Worm (Caenorhabditis elegans) whole organism, L1 larva: ENCODE data around the gene eat-6.

ENCODE experiments used
- C34B4.2 ChIP-seq: sonication (generic microtip); optimal IDR thresholded peaks from 2 replicates; lab custom pipeline; 2017; ENCODE audit warnings: mild to moderate bottlenecking, missing genetic modification characterization, missing compliant biosample characterization
- F16B12.6 ChIP-seq: fragments of 150-350 bp; optimal IDR thresholded peaks from 2 replicates; lab custom pipeline; 2014; ENCODE audit warnings: missing biosample characterization, missing genetic modification characterization
- Y116A8C.19 ChIP-seq: sonication (generic microtip); optimal IDR thresholded peaks from 2 replicates; lab custom pipeline; 2016; ENCODE audit warnings: missing compliant biosample characterization, missing genetic modification characterization, borderline replicate concordance
- aha-1 ChIP-seq: fragments of 150-350 bp; optimal IDR thresholded peaks from 2 replicates; lab custom pipeline; 2014; ENCODE audit warnings: missing biosample characterization, missing genetic modification characterization
- alr-1 ChIP-seq: fragments of 200-800 bp; sonication (Bioruptor generic); optimal IDR thresholded peaks from 2 replicates; lab custom pipeline; 2018; ENCODE audit warnings: borderline replicate concordance, mild to moderate bottlenecking, missing genetic modification characterization, missing compliant biosample characterization
- aly-2 ChIP-seq: fragments of 150-350 bp; optimal IDR thresholded peaks from 2 replicates; lab custom pipeline; 2014; ENCODE audit warnings: missing biosample characterization, missing genetic modification characterization
- ama-1 ChIP-seq: fragments of 150-350 bp; optimal IDR thresholded peaks from 2 replicates; lab custom pipeline; 2014
- blmp-1 ChIP-seq: fragments of 150-350 bp; optimal IDR thresholded peaks from 2 replicates; lab custom pipeline; 2014; ENCODE audit warnings: missing biosample characterization, missing genetic modification characterization
- ceh-63 ChIP-seq: fragments of 200-800 bp; sonication (Bioruptor generic); optimal IDR thresholded peaks from 2 replicates; lab custom pipeline; 2018; ENCODE audit warnings: mild to moderate bottlenecking, missing genetic modification characterization, missing compliant biosample characterization
- ceh-8 ChIP-seq: fragments of 200-800 bp; sonication (Bioruptor generic); optimal IDR thresholded peaks from 2 replicates; lab custom pipeline; 2018; ENCODE audit warnings: mild to moderate bottlenecking, missing genetic modification characterization, moderate library complexity, missing compliant biosample characterization
- ceh-90 ChIP-seq: sonication (generic microtip); optimal IDR thresholded peaks from 2 replicates; lab custom pipeline; 2016; ENCODE audit warnings: missing genetic modification characterization, missing compliant biosample characterization
- ces-1 ChIP-seq: fragments of 150-350 bp; optimal IDR thresholded peaks from 2 replicates; lab custom pipeline; 2014; ENCODE audit warnings: missing biosample characterization, missing genetic modification reagents, missing genetic modification characterization
- dpl-1 ChIP-seq, 3 experiments: fragments of 150-350 bp in 2 of 3; sonication (generic microtip) in 1 of 3; optimal IDR thresholded peaks; 2 replicates each; lab custom pipeline; 2014 to 2017; ENCODE audit warnings: missing biosample characterization in 3 of 3, missing genetic modification characterization in 3 of 3, missing genetic modification reagents in 3 of 3
- dsc-1 ChIP-seq: sonication (generic microtip); optimal IDR thresholded peaks from 2 replicates; lab custom pipeline; 2016; ENCODE audit warnings: mild to moderate bottlenecking, missing genetic modification characterization, missing compliant biosample characterization
- egl-13 ChIP-seq: sonication (generic microtip); optimal IDR thresholded peaks from 2 replicates; lab custom pipeline; 2016; ENCODE audit warnings: missing genotype, missing genetic modification reagents, missing genetic modification characterization, missing compliant biosample characterization
- fkh-10 ChIP-seq: sonication (generic microtip); optimal IDR thresholded peaks from 2 replicates; lab custom pipeline; 2017; ENCODE audit warnings: missing biosample characterization, missing genetic modification reagents, missing genetic modification characterization
- fkh-4 ChIP-seq: sonication (generic microtip); optimal IDR thresholded peaks from 2 replicates; lab custom pipeline; 2016; ENCODE audit warnings: missing compliant biosample characterization, missing genetic modification characterization, borderline replicate concordance
- fkh-8 ChIP-seq: sonication (generic microtip); optimal IDR thresholded peaks from 2 replicates; lab custom pipeline; 2016; ENCODE audit warnings: mild to moderate bottlenecking, missing genetic modification characterization, missing compliant biosample characterization
- grh-1 ChIP-seq: fragments of 200-800 bp; sonication (Bioruptor generic); IDR thresholded peaks from 2 replicates; pipeline ENCODE4 v1.3.6; 2022; ENCODE audit warnings: missing genetic modification reagents, missing genetic modification characterization, missing compliant biosample characterization
- hlh-17 ChIP-seq: fragments of 200-800 bp; sonication (Bioruptor generic); optimal IDR thresholded peaks from 2 replicates; lab custom pipeline; 2018; ENCODE audit warnings: missing genetic modification characterization, mild to moderate bottlenecking, missing compliant biosample characterization, moderate library complexity, borderline replicate concordance
- hpl-2 ChIP-seq: fragments of 150-350 bp; optimal IDR thresholded peaks from 2 replicates; lab custom pipeline; 2014; ENCODE audit warnings: missing biosample characterization, missing genetic modification reagents, missing genetic modification characterization
- jun-1 ChIP-seq: fragments of 150-350 bp; optimal IDR thresholded peaks from 2 replicates; lab custom pipeline; 2014; ENCODE audit warnings: missing biosample characterization, missing genetic modification reagents, missing genetic modification characterization
- lin-14 ChIP-seq: fragments of 200-800 bp; sonication (Bioruptor generic); optimal IDR thresholded peaks from 2 replicates; lab custom pipeline; 2018; ENCODE audit warnings: mild to moderate bottlenecking, missing genetic modification characterization, moderate library complexity, missing compliant biosample characterization
- lin-15B ChIP-seq: fragments of 150-350 bp; sonication (generic microtip); optimal IDR thresholded peaks from 3 replicates; lab custom pipeline; 2014; ENCODE audit warnings: missing biosample characterization, missing genetic modification characterization
- lin-39 ChIP-seq: fragments of 150-350 bp; optimal IDR thresholded peaks from 2 replicates; lab custom pipeline; 2014; ENCODE audit warnings: missing biosample characterization, missing genetic modification reagents, missing genetic modification characterization
- lsy-2 ChIP-seq, 2 experiments: fragments of 150-350 bp; optimal IDR thresholded peaks; 2 replicates each; lab custom pipeline; 2014; ENCODE audit warnings: missing biosample characterization in 2 of 2, missing genetic modification characterization in 2 of 2
- mef-2 ChIP-seq: fragments of 150-350 bp; optimal IDR thresholded peaks from 2 replicates; lab custom pipeline; 2014; ENCODE audit warnings: missing biosample characterization, missing genetic modification characterization
- mep-1 ChIP-seq: fragments of 150-350 bp; optimal IDR thresholded peaks from 2 replicates; lab custom pipeline; 2014; ENCODE audit warnings: missing biosample characterization, missing genetic modification characterization
- nhr-11 ChIP-seq: fragments of 150-350 bp; optimal IDR thresholded peaks from 2 replicates; lab custom pipeline; 2014; ENCODE audit warnings: missing biosample characterization, missing genetic modification characterization
- nhr-12 ChIP-seq: sonication (generic microtip); optimal IDR thresholded peaks from 2 replicates; lab custom pipeline; 2017; ENCODE audit warnings: missing biosample characterization, missing genetic modification characterization
- nhr-20 ChIP-seq: sonication (generic microtip); optimal IDR thresholded peaks from 2 replicates; lab custom pipeline; 2016; ENCODE audit warnings: mild to moderate bottlenecking, missing genetic modification characterization, missing compliant biosample characterization
- nhr-47 ChIP-seq: sonication (generic microtip); optimal IDR thresholded peaks from 2 replicates; lab custom pipeline; 2016; ENCODE audit warnings: mild to moderate bottlenecking, missing genetic modification characterization, moderate library complexity, missing compliant biosample characterization
- nhr-76 ChIP-seq: sonication (generic microtip); optimal IDR thresholded peaks from 2 replicates; lab custom pipeline; 2017; ENCODE audit warnings: missing biosample characterization, missing genetic modification characterization
- nhr-77 ChIP-seq: fragments of 150-350 bp; optimal IDR thresholded peaks from 2 replicates; lab custom pipeline; 2014; ENCODE audit warnings: missing biosample characterization, missing genetic modification characterization
- nhr-85 ChIP-seq: sonication (generic microtip); peaks from one replicate; lab custom pipeline; 2016; ENCODE audit warnings: missing genetic modification characterization, inconsistent platforms, missing compliant biosample characterization
- pag-3 ChIP-seq: sonication (generic microtip); optimal IDR thresholded peaks from 2 replicates; lab custom pipeline; 2017; ENCODE audit warnings: missing genetic modification characterization, mild to moderate bottlenecking, missing compliant biosample characterization, antibody characterized with exemption, borderline replicate concordance; ENCODE audit not compliant: insufficient read depth
- snpc-4 ChIP-seq: fragments of 150-350 bp; optimal IDR thresholded peaks from 2 replicates; lab custom pipeline; 2014; ENCODE audit warnings: missing biosample characterization, missing genetic modification characterization
- snu-23 ChIP-seq: sonication (generic microtip); optimal IDR thresholded peaks from 2 replicates; lab custom pipeline; 2016; ENCODE audit warnings: missing genetic modification characterization, missing compliant biosample characterization
- sox-4 ChIP-seq: sonication (generic microtip); optimal IDR thresholded peaks from 2 replicates; lab custom pipeline; 2016; ENCODE audit warnings: missing genetic modification characterization, missing compliant biosample characterization
- sup-37 ChIP-seq: fragments of 200-800 bp; sonication (Bioruptor generic); optimal IDR thresholded peaks from 2 replicates; lab custom pipeline; 2018; ENCODE audit warnings: mild to moderate bottlenecking, missing genetic modification characterization, missing compliant biosample characterization
- tbx-2 ChIP-seq: sonication (generic microtip); optimal IDR thresholded peaks from 2 replicates; lab custom pipeline; 2016; ENCODE audit warnings: missing genetic modification characterization, missing compliant biosample characterization
- tlp-1 ChIP-seq: fragments of 150-350 bp; optimal IDR thresholded peaks from 2 replicates; lab custom pipeline; 2014; ENCODE audit warnings: missing biosample characterization, missing genetic modification characterization
- unc-62 ChIP-seq: fragments of 150-350 bp; optimal IDR thresholded peaks from 2 replicates; lab custom pipeline; 2014; ENCODE audit warnings: missing biosample characterization, missing genetic modification reagents, missing genetic modification characterization
- unc-86 ChIP-seq: sonication (generic microtip); optimal IDR thresholded peaks from 2 replicates; lab custom pipeline; 2016; ENCODE audit warnings: missing genetic modification characterization, missing compliant biosample characterization
- unc-98 ChIP-seq: fragments of 200-800 bp; sonication (Bioruptor generic); IDR thresholded peaks from 2 replicates; pipeline ENCODE4 v1.3.6; 2022; ENCODE audit warnings: missing genetic modification characterization, missing compliant biosample characterization
- vab-15 ChIP-seq: sonication (generic microtip); optimal IDR thresholded peaks from 2 replicates; lab custom pipeline; 2017; ENCODE audit warnings: missing genotype, mild to moderate bottlenecking, missing genetic modification characterization, missing compliant biosample characterization
- xbp-1 ChIP-seq: sonication (generic microtip); optimal IDR thresholded peaks from 2 replicates; lab custom pipeline; 2016; ENCODE audit warnings: missing genetic modification characterization, missing compliant biosample characterization
- zip-4 ChIP-seq: fragments of 200-800 bp; sonication (Bioruptor generic); optimal IDR thresholded peaks from 2 replicates; lab custom pipeline; 2018; ENCODE audit warnings: mild to moderate bottlenecking, missing genetic modification characterization, moderate library complexity, missing compliant biosample characterization
- ztf-4 ChIP-seq: fragments of 150-350 bp; optimal IDR thresholded peaks from 2 replicates; lab custom pipeline; 2014; ENCODE audit warnings: missing biosample characterization, missing genetic modification characterization

eat-6 gene

DNA sequence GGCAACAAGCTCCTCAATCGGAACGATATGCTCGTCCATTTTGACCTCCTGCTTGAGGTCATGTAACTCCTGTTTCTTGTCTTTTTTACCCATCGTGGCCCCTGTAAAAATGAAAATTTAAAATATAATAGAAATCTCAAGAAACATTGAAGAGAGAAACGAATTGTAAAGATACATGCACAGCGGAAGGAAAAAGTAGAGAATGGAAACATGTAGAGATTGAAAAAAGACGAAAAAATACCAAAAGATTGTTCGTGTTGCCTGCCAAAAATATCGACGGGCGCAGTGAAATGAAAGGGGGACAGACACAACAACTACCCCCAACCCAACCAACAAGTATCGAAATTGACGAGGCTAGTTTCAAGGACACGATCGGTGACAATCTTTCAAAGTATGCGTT is at the start of gene eat-6:
TSS of gene eat-6 (minus strand) at position 101 of the 400 bp plus-strand sequence.
- TF ChIP-seq lsy-2 (tag; optimal IDR thresholded peaks at IDR 0.05; lab: Kevin White, UChicago) = no peak
- no peak for TF ChIP-seq snpc-4 (tag; lab: Kevin White, UChicago)
- TF ChIP-seq dsc-1 = no peak
- TF ChIP-seq unc-62 (GFP tag; lab: Kevin White, UChicago) = no peak
- TF ChIP-seq dpl-1 (GFP tag; optimal IDR thresholded peaks at IDR 0.05; lab: Kevin White, UChicago) = peak in 1 of 3 experiments; percentile 15
- no peak for TF ChIP-seq C34B4.2 (tag; lab: Kevin White, UChicago)
- TF ChIP-seq blmp-1 (tag; lab: Kevin White, UChicago) = peak; percentile 45

DNA sequence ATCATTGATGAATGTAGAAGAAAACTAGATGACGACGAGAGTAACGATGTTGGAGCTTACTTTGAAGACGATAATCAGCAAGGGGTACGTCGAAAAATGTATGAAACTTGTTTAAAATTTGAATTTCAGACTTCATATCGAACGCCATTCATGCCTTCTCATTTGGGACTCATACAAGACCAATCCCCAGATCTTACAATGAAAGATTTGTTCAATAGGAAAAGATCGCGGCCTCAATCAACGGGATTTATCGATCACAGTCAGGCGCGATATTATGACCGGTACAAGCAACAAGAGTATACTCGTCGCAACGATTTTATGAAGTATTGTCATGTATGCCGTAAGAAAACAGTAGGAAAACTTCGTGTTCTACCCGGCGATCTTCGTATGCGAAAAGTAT is 47.0 kb upstream of the eat-6 start:
- TF ChIP-seq unc-98 = no peak
- no peak for TF ChIP-seq aly-2 (tag; lab: Kevin White, UChicago)
- no peak for TF ChIP-seq alr-1 (tag; lab: Kevin White, UChicago)
- no peak for TF ChIP-seq tbx-2 (tag; lab: Kevin White, UChicago)
- no peak for TF ChIP-seq F16B12.6 (tag; lab: Kevin White, UChicago)
- no peak for TF ChIP-seq fkh-8 (tag; lab: Kevin White, UChicago)
- no peak for TF ChIP-seq zip-4 (GFP tag; lab: Kevin White, UChicago)
- no peak for TF ChIP-seq mep-1 (tag; lab: Kevin White, UChicago)
- TF ChIP-seq tlp-1 (tag; lab: Kevin White, UChicago) = no peak
- TF ChIP-seq mef-2 (tag; lab: Kevin White, UChicago) = no peak
- no peak for TF ChIP-seq unc-86 (tag; lab: Kevin White, UChicago)
- no peak for TF ChIP-seq C34B4.2 (tag; lab: Kevin White, UChicago)
- TF ChIP-seq lin-15B (tag; lab: Kevin White, UChicago) = no peak
- no peak for TF ChIP-seq dpl-1 (GFP tag; optimal IDR thresholded peaks at IDR 0.05; lab: Kevin White, UChicago)
- no peak for TF ChIP-seq ztf-4
- no peak for TF ChIP-seq nhr-12
- no peak for TF ChIP-seq hpl-2 (GFP tag; lab: Kevin White, UChicago)
- TF ChIP-seq aha-1 = no peak
- TF ChIP-seq nhr-20 (tag; lab: Kevin White, UChicago) = no peak
- no peak for TF ChIP-seq grh-1

DNA sequence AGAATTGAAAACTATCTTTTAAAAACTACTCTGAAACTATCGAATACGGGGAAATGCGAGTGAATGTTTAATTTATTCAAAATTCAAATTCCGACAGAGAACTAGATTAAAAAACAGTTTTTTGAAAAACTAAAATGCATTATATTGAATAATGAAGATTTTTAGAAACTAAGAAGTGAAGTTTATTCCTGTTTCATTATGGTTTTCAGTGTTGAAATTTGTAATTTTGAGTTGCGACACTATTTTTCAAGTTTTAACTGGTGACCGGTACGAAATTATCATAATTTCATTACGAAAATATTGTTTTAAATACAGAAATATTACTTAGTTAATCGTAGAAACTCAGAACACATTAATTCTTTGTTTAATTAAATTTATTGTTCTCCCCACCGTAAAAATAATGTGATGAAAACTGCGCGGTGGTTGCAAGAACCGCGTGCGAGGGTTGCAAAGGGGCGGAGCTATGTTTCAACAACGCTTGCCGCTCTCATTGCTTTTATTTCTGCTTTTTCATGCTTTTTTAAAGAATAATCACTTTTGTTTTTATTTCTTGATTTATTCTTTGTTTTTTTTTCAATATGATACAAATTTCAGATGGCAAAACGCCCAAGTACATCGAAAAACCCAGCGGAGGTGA is 46.4 kb upstream of the eat-6 start, which contains the start of gene him-17:
TSS of gene him-17 (plus strand) at position 595 of the 637 bp plus-strand sequence.
- no peak for TF ChIP-seq pag-3
- no peak for TF ChIP-seq lin-14 (GFP tag; lab: Kevin White, UChicago)
- TF ChIP-seq ceh-63 (GFP tag; lab: Kevin White, UChicago) = no peak
- peak; percentile 64 for TF ChIP-seq nhr-20 (tag; lab: Kevin White, UChicago)
- TF ChIP-seq unc-86 (tag; lab: Kevin White, UChicago) = peak; percentile 27
- no peak for TF ChIP-seq hlh-17 (GFP tag; lab: Kevin White, UChicago)
- no peak for TF ChIP-seq Y116A8C.19
- peak; percentile 2 for TF ChIP-seq nhr-11 (tag; lab: Kevin White, UChicago)
- TF ChIP-seq ama-1 = no peak
- TF ChIP-seq sup-37 (GFP tag; lab: Kevin White, UChicago) = no peak
- no peak for TF ChIP-seq mef-2 (tag; lab: Kevin White, UChicago)
- no peak for TF ChIP-seq vab-15 (tag; lab: Kevin White, UChicago)
- TF ChIP-seq lin-39 (tag; lab: Kevin White, UChicago) = no peak
- no peak for TF ChIP-seq tlp-1 (tag; lab: Kevin White, UChicago)
- peak; percentile 23 for TF ChIP-seq egl-13 (tag; lab: Kevin White, UChicago)
- TF ChIP-seq ztf-4 = no peak
- TF ChIP-seq nhr-76 (tag; lab: Kevin White, UChicago) = no peak
- peak; percentile 59 for TF ChIP-seq nhr-47 (tag; lab: Kevin White, UChicago)
- peak; percentile 47 for TF ChIP-seq snu-23
- no peak for TF ChIP-seq nhr-77 (tag; lab: Kevin White, UChicago)
- TF ChIP-seq sox-4 (tag; lab: Kevin White, UChicago) = no peak
- TF ChIP-seq ceh-8 (GFP tag; lab: Kevin White, UChicago) = no peak
- TF ChIP-seq fkh-4 (tag; lab: Kevin White, UChicago) = no peak
- no peak for TF ChIP-seq fkh-10 (GFP tag; lab: Kevin White, UChicago)
- peak; percentile 79 for TF ChIP-seq nhr-85 (tag; lab: Kevin White, UChicago)
- TF ChIP-seq ceh-90 (tag; lab: Kevin White, UChicago) = no peak
- TF ChIP-seq ces-1 = no peak
- TF ChIP-seq xbp-1 (tag; lab: Kevin White, UChicago) = peak; percentile 50
- peak; percentile 19 for TF ChIP-seq jun-1 (tag; lab: Kevin White, UChicago)
